Fruit fly (Drosophila melanogaster): Measurements from ENCODE around the gene mib2.

The mib2 gene

dm6 chr2L:19014032-19014880 is 20.0 kb upstream of the mib2 start:
- TF ChIP-seq CG13204 (GFP tag; optimal IDR thresholded peaks at IDR 0.05) (no peak), EcR (GFP tag; optimal IDR thresholded peaks at IDR 0.05) (no peak), CG32121 (GFP tag; IDR thresholded peaks at IDR 0.05) (no peak), CG9948 (tag; optimal IDR thresholded peaks at IDR 0.05) (peak; percentile 55), CG14655 (GFP tag; optimal IDR thresholded peaks at IDR 0.05) (peak; percentile 58), Pif1B (GFP tag; optimal IDR thresholded peaks at IDR 0.05) (peak; percentile 4), D1 (tag; optimal IDR thresholded peaks at IDR 0.05) (no peak), CG8301 (tag; optimal IDR thresholded peaks at IDR 0.05) (peak; percentile 35), CG17806 (tag; optimal IDR thresholded peaks at IDR 0.05) (peak; percentile 57), CG12605 (GFP tag; IDR thresholded peaks at IDR 0.05) (no peak), Ets98B (GFP tag; IDR thresholded peaks at IDR 0.05) (no peak), CG10348 (GFP tag; IDR thresholded peaks at IDR 0.05) (no peak), rn (GFP tag; IDR thresholded peaks at IDR 0.05) (no peak), Pif1A (GFP tag; optimal IDR thresholded peaks at IDR 0.05) (peak; percentile 10), Snoo (tag; optimal IDR thresholded peaks at IDR 0.05) (peak; percentile 24), gl (tag; optimal IDR thresholded peaks at IDR 0.05) (no peak), CG15710 (tag; optimal IDR thresholded peaks at IDR 0.05) (peak; percentile 67), CG34367 (tag; optimal IDR thresholded peaks at IDR 0.05) (peak; percentile 39), fd96Ca (GFP tag; IDR thresholded peaks at IDR 0.05) (no peak), CG4496 (GFP tag; IDR thresholded peaks at IDR 0.05) (peak; percentile 40; the same call in 1 of the 3 replicates), CG8159 (tag; optimal IDR thresholded peaks at IDR 0.05) (peak; percentile 76)

- no peak for TF ChIP-seq CG34367 (tag; optimal IDR thresholded peaks at IDR 0.05)
- TF ChIP-seq fd96Ca (GFP tag; IDR thresholded peaks at IDR 0.05), result no peak
- TF ChIP-seq CG10348 (GFP tag; IDR thresholded peaks at IDR 0.05), result no peak
- no peak for TF ChIP-seq CG15710 (tag; optimal IDR thresholded peaks at IDR 0.05)
- no peak for TF ChIP-seq CG8301 (tag; optimal IDR thresholded peaks at IDR 0.05)
- no peak for TF ChIP-seq EcR (GFP tag; optimal IDR thresholded peaks at IDR 0.05)
- no peak for TF ChIP-seq Snoo (tag; optimal IDR thresholded peaks at IDR 0.05)
- no peak for TF ChIP-seq CG4496 (GFP tag; IDR thresholded peaks at IDR 0.05)
- no peak for TF ChIP-seq Pif1B (GFP tag; optimal IDR thresholded peaks at IDR 0.05)
- no peak for TF ChIP-seq CG14655 (GFP tag; optimal IDR thresholded peaks at IDR 0.05)
These were observed 19.3 kb upstream of the mib2 start for dm6 chr2L:19014881-19015366.

- TF ChIP-seq CG4496 (GFP tag; IDR thresholded peaks at IDR 0.05) (no peak), CG14655 (GFP tag; optimal IDR thresholded peaks at IDR 0.05) (no peak), CG13204 (GFP tag; optimal IDR thresholded peaks at IDR 0.05) (peak; percentile 50), CG9948 (tag; optimal IDR thresholded peaks at IDR 0.05) (no peak), D1 (tag; optimal IDR thresholded peaks at IDR 0.05) (no peak), Pif1A (GFP tag; optimal IDR thresholded peaks at IDR 0.05) (no peak), CG12605 (GFP tag; IDR thresholded peaks at IDR 0.05) (no peak)
These were observed 18.6 kb upstream of the mib2 start for dm6 chr2L:19015628-19016027.

- no peak for TF ChIP-seq CG8301 (tag; optimal IDR thresholded peaks at IDR 0.05)
- no peak for TF ChIP-seq CG12605 (GFP tag; IDR thresholded peaks at IDR 0.05)
- no peak for TF ChIP-seq Pif1A (GFP tag; optimal IDR thresholded peaks at IDR 0.05)
- TF ChIP-seq rn (GFP tag; IDR thresholded peaks at IDR 0.05), result no peak
- TF ChIP-seq CG15710 (tag; optimal IDR thresholded peaks at IDR 0.05), result no peak
- TF ChIP-seq CG17806 (tag; optimal IDR thresholded peaks at IDR 0.05), result no peak
- TF ChIP-seq Snoo (tag; optimal IDR thresholded peaks at IDR 0.05), result no peak
- TF ChIP-seq Ets98B (GFP tag; IDR thresholded peaks at IDR 0.05), result no peak
These were observed 17.2 kb upstream of the mib2 start for dm6 chr2L:19017060-19017459.

dm6 chr2L:19018266-19018665 is 16.0 kb upstream of the mib2 start:
- TF ChIP-seq fd96Ca (GFP tag; IDR thresholded peaks at IDR 0.05) (no peak), rn (GFP tag; IDR thresholded peaks at IDR 0.05) (no peak), CG13204 (GFP tag; optimal IDR thresholded peaks at IDR 0.05) (peak; percentile 16)

dm6 chr2L:19019160-19019592 is 15.1 kb upstream of the mib2 start:
- TF ChIP-seq D1 (tag; optimal IDR thresholded peaks at IDR 0.05) (no peak), CG8159 (tag; optimal IDR thresholded peaks at IDR 0.05) (peak; percentile 50), CG14655 (GFP tag; optimal IDR thresholded peaks at IDR 0.05) (peak; percentile 19), Pif1A (GFP tag; optimal IDR thresholded peaks at IDR 0.05) (peak; percentile 3), CG15710 (tag; optimal IDR thresholded peaks at IDR 0.05) (peak; percentile 38)

- peak; percentile 58 for TF ChIP-seq CG13204 (GFP tag; optimal IDR thresholded peaks at IDR 0.05)
- no peak for TF ChIP-seq D1 (tag; optimal IDR thresholded peaks at IDR 0.05)
These were observed 14.6 kb upstream of the mib2 start for dm6 chr2L:19019640-19020039.
